Fruit fly (Drosophila melanogaster) whole organism, wandering third instar larva: Measurements from ENCODE around the gene Or85f.

Source experiments
- Hr83 ChIP-seq: fragments of 200-300 bp; sonication (Bioruptor generic); optimal IDR thresholded peaks from 2 replicates; lab custom pipeline; 2016; ENCODE audit warnings: missing biosample characterization, mild to moderate bottlenecking, missing genetic modification characterization, moderate library complexity; ENCODE audit not compliant: poor library complexity, severe bottlenecking
- Jra ChIP-seq: sonication (Bioruptor generic); optimal IDR thresholded peaks from 2 replicates; lab custom pipeline; 2016; ENCODE audit warnings: missing biosample characterization, missing genetic modification characterization
- Myc ChIP-seq: fragments of >200 bp; optimal IDR thresholded peaks from 2 replicates; lab custom pipeline; 2017
- br ChIP-seq: fragments of 200-800 bp; sonication (Bioruptor generic); optimal IDR thresholded peaks from 2 replicates; lab custom pipeline; 2016; ENCODE audit warnings: missing biosample characterization, missing genetic modification characterization
- pan ChIP-seq: fragments of >200 bp; optimal IDR thresholded peaks from 2 replicates; lab custom pipeline; 2017
- psq ChIP-seq: fragments of 200-800 bp; sonication (Bioruptor generic); optimal IDR thresholded peaks from 3 replicates; lab custom pipeline; 2017; ENCODE audit warnings: missing biosample characterization, mild to moderate bottlenecking, missing genetic modification characterization, moderate library complexity

- TF ChIP-seq pan (no peak), br (GFP tag; lab: Kevin White, UChicago) (peak; percentile 96), Jra (GFP tag; lab: Kevin White, UChicago) (peak; percentile 96), psq (GFP tag; lab: Kevin White, UChicago) (peak; percentile 88), Myc (lab: Kevin White, UChicago) (peak; percentile 83), Hr83 (GFP tag; lab: Kevin White, UChicago) (peak; percentile 96)
These were observed 3.2 kb downstream of the Or85f start, which contains the start of the genes RpL34b and CG8132 for dm6 chr3R:9401127-9401603.
